Worm (Caenorhabditis elegans) whole organism, L4/young adult: Measurements from ENCODE around the gene ZK354.8.
"Not testable (repeated sequence)": the region's sequence is repeated elsewhere in the genome, so short reads cannot be mapped to it uniquely, and the experiment has no call there.

Experiments used
- W03F9.2 ChIP-seq: fragments of 150-350 bp; optimal IDR thresholded peaks from 2 replicates; lab custom pipeline; 2014; ENCODE audit warnings: missing biosample characterization, missing genetic modification characterization
- dao-5 ChIP-seq: sonication (generic microtip); optimal IDR thresholded peaks from 2 replicates; lab custom pipeline; 2016; ENCODE audit warnings: missing genotype, missing genetic modification characterization, moderate library complexity, missing compliant biosample characterization
- him-1 ChIP-seq: sonication (generic microtip); optimal IDR thresholded peaks from 2 replicates; lab custom pipeline; 2016; ENCODE audit warnings: missing genotype, missing genetic modification reagents, missing genetic modification characterization, missing compliant biosample characterization

Gene ZK354.8

ce11 chrIV:5316223-5316622 is 10.3 kb upstream of the ZK354.8 start, which contains the start of gene msp-65:
Gene msp-65, plus strand, starts transcription at chrIV:5316523.
- not testable (repeated sequence) for TF ChIP-seq W03F9.2, dao-5, him-1 (tag; lab: Kevin White, UChicago)

- TF ChIP-seq dao-5, W03F9.2, him-1 (tag; lab: Kevin White, UChicago): not testable (repeated sequence)
Measured at ce11 chrIV:5313011-5313410, 7.1 kb upstream of the ZK354.8 start, which contains the start of the genes msp-59 and ZK354.2. Gene msp-59, minus strand, starts transcription at chrIV:5313111. Gene ZK354.2, plus strand, starts transcription at chrIV:5313405.

- TF ChIP-seq him-1 (tag; lab: Kevin White, UChicago): no peak
- no peak for TF ChIP-seq W03F9.2 (tag; lab: Kevin White, UChicago)
- no peak for TF ChIP-seq dao-5 (tag; lab: Kevin White, UChicago)
Measured at ce11 chrIV:5309742-5310141, 3.8 kb upstream of the ZK354.8 start, which contains the start of gene ZK354.3. Gene ZK354.3, plus strand, starts transcription at chrIV:5310042.

DNA sequence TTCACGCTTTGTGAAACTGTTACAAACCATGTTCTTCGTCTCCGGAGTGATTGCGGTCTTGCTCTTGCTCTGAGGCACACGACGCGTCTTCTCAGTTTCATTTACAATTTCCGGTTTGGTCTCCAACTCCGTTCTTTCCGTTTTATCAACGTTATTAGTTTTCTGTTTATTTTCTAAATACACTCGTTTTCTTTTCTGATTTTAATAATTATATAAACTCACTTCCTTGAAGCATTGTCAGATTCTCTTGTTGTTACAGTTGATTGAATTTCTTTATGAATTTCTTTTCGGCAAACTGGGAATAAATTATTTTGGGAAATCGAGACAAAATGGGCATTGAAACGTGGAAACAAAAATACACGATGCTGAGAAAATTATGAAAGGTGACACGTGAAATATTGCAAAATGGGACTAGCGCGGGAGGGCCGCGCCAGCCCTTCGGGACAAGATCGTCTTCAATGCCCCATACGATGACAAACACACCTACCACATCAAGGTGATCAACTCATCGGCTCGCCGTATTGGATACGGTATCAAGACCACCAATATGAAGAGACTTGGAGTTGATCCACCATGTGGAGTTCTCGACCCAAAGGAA is 2.2 kb upstream of the ZK354.8 start, which contains the start of the genes ZK354.9 and msp-58:
TSS of gene ZK354.9 (minus strand) at position 101 of the 598 bp plus-strand sequence.
TSS of gene msp-58 (plus strand) at position 548 of the 598 bp plus-strand sequence.
- not testable (repeated sequence) for TF ChIP-seq W03F9.2, dao-5, him-1 (tag; lab: Kevin White, UChicago)

DNA sequence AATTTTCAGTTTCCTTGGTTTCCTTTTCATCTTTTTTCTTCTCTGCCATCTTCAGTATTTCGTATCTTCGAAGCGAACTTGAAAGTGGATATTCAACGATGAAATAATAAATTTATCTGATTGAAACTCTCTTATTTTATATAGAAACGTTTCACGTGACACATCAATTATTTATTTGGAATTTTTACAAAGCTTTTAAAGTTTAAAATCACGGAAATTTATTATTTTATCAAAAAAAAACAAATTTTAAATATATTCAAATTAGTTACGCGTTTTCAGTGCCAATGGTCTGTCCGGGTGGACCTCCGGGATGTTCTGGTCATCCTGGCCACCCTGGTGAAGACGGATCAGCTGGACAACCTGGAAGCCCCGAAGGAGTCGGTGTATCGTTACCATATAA is 2.9 kb downstream of the ZK354.8 start, which contains the start of gene ZK354.7:
TSS of gene ZK354.7 (minus strand) at position 101 of the 400 bp plus-strand sequence.
- TF ChIP-seq him-1 (tag; lab: Kevin White, UChicago) (no peak), W03F9.2 (tag; lab: Kevin White, UChicago) (no peak), dao-5 (tag; lab: Kevin White, UChicago) (no peak)

DNA sequence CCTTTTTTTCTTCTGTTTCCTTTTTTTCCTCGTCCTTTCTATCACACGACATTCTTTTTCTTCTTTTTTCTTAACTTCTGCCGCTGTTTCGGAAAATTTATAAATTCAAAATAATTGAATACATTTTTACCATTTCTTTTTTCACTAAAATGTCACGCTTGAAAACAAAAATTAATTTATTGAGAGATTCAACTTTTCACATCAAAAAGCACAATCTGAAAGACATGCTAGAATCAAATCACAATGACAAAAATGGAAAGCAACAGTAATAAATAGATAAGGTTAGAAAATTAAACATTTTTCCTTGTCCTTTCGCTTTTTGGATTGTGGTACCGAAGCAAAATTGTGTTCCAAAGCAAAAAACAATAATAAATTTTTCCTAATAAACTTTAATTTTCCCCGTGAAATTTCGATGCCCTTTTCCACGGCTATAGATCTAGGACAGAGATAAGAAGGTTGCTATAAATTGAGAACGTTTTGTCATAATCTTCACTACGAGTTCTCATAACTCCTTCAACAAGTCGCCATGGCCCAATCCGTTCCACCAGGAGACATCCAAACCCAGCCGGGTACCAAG is 8.4 kb downstream of the ZK354.8 start, which contains the start of the genes ZK354.6 and msp-113:
TSS of gene ZK354.6 (minus strand) at position 101 of the 577 bp plus-strand sequence.
TSS of gene msp-113 (plus strand) at position 527 of the 577 bp plus-strand sequence.
- no peak for TF ChIP-seq W03F9.2 (tag; lab: Kevin White, UChicago)
- TF ChIP-seq him-1 (tag; lab: Kevin White, UChicago): no peak
- TF ChIP-seq dao-5 (tag; lab: Kevin White, UChicago): no peak

- not testable (repeated sequence) for TF ChIP-seq dao-5, W03F9.2, him-1 (tag; lab: Kevin White, UChicago)
Measured at ce11 chrIV:5295240-5295639, 10.7 kb downstream of the ZK354.8 start, which contains the start of gene msp-51. Gene msp-51, minus strand, starts transcription at chrIV:5295340.

DNA sequence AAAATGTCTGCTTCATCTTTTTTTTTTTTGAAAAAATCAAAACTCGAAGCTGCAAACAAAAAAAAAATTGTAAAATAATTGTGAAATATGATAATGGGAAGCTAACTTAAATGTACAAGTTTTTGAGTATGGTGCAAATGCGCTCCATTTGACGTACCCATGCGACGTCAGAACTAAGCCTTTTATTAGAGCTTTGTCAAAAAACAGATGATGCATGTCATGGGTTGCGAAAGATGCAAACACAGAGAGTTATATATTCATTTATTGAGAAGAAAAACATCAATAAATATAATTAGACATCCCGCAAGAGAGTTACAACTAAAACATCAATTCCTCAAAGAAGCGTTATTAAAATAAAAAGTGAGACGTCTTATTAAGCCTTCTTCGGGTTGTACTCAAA is 11.5 kb downstream of the ZK354.8 start:
- TF ChIP-seq him-1 (tag; lab: Kevin White, UChicago) (no peak), W03F9.2 (tag; lab: Kevin White, UChicago) (no peak), dao-5 (tag; lab: Kevin White, UChicago) (no peak)

DNA sequence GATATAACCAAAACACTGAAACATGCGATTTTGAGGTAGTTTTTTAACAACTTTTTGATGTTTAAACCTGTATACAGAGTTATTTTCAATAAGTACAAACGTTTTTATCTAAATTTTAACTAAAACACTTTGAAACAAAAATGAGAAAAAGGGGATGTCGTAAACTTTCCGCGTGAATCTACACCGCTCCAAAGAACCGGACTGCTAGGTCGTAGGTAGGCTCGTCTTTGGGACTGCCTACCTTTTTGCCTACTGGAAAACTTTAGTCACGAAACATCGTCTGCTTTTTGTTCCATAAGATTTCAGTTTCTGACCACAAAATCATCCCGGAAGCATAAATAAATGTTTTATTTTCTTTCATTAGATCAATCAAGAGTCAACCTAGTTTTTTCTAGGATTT is 14.7 kb downstream of the ZK354.8 start:
- no peak for TF ChIP-seq W03F9.2 (tag; lab: Kevin White, UChicago)
- no peak for TF ChIP-seq dao-5 (tag; lab: Kevin White, UChicago)
- TF ChIP-seq him-1 (tag; lab: Kevin White, UChicago): no peak

DNA sequence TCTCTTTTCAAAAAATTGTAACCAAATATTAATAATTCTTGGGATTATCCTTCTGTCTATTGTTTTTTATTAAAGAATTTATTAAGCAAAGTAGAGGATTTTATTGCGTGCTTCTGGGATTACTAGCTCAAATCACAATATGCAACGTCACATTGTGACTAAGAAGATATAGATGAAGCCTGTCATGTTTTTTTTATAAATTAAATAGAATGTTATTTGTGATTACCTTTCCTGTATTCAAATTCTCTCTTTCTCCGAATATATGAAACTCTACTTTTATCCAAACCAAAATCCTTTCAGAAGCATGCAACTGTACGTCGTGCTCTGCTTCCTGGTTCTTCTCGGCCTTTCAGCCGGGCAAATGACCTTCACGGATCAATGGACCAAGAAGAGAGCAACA is 15.4 kb downstream of the ZK354.8 start, which contains the start of gene nlp-47:
TSS of gene nlp-47 (plus strand) at position 301 of the 400 bp plus-strand sequence.
- TF ChIP-seq W03F9.2 (tag; lab: Kevin White, UChicago): no peak
- TF ChIP-seq him-1 (tag; lab: Kevin White, UChicago): no peak
- TF ChIP-seq dao-5 (tag; lab: Kevin White, UChicago): no peak

- no peak for TF ChIP-seq dao-5 (tag; lab: Kevin White, UChicago)
- no peak for TF ChIP-seq him-1 (tag; lab: Kevin White, UChicago)
- no peak for TF ChIP-seq W03F9.2 (tag; lab: Kevin White, UChicago)
Measured at ce11 chrIV:5288932-5289331, 17.0 kb downstream of the ZK354.8 start.

DNA sequence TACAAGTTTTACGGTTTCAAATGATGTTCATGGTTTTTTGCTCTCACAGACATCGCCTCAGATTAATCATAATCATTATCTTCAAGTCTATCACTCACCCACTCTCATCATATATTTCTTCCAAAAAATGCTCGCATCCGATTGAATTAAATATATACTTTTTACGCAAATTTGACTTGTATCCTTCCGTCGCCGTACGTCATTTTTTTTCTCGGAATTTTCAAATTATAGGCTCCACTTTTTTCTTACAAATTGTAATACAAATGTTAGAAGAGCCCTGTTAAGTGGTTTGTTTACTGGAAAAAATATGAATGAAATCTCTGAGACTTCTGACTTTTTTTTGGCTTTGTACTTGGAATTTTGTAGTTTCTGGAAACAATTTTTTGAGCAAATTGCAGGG is 18.8 kb downstream of the ZK354.8 start:
- TF ChIP-seq dao-5 (tag; lab: Kevin White, UChicago): no peak
- no peak for TF ChIP-seq W03F9.2 (tag; lab: Kevin White, UChicago)
- TF ChIP-seq him-1 (tag; lab: Kevin White, UChicago): no peak

DNA sequence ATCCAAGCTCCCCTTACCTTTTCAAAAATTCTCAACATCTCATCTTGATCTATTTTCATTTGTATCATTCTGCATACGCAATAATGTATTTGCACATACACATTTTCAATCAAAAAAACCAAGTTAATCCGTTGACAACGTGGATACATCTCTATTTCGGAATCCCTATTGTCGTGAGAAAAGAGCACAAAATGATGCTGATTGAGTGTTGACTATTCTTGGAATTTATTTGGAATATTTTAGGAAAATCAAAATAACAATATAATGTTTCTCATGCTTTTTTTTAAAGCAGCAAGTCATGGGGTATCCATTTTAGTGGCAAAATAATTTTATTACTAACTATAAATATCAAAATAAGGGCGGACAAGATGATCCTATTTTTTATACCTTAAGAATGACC is 24.5 kb downstream of the ZK354.8 start:
- TF ChIP-seq him-1 (tag; lab: Kevin White, UChicago): no peak
- TF ChIP-seq W03F9.2 (tag; lab: Kevin White, UChicago): no peak
- no peak for TF ChIP-seq dao-5 (tag; lab: Kevin White, UChicago)
